Worm (Caenorhabditis elegans) whole organism, early embryonic: Measurements from ENCODE around the gene pgl-1.

Source experiments
- B0310.2 ChIP-seq: sonication (generic microtip); optimal IDR thresholded peaks from 2 replicates; lab custom pipeline; 2016; ENCODE audit warnings: mild to moderate bottlenecking, missing genetic modification characterization, missing compliant biosample characterization
- F13C5.2 ChIP-seq: sonication (generic microtip); optimal IDR thresholded peaks from 2 replicates; lab custom pipeline; 2017; ENCODE audit warnings: mild to moderate bottlenecking, missing genetic modification characterization, inconsistent platforms, missing compliant biosample characterization
- aly-1 ChIP-seq: sonication (generic microtip); optimal IDR thresholded peaks from 2 replicates; lab custom pipeline; 2016; ENCODE audit warnings: missing genetic modification characterization, missing compliant biosample characterization
- ama-1 ChIP-seq: fragments of 150-350 bp; optimal IDR thresholded peaks from 2 replicates; lab custom pipeline; 2014
- ceh-13 ChIP-seq: fragments of 200-800 bp; sonication (Bioruptor generic); optimal IDR thresholded peaks from 2 replicates; lab custom pipeline; 2018; ENCODE audit warnings: mild to moderate bottlenecking, missing genetic modification characterization, missing compliant biosample characterization
- ceh-36 ChIP-seq: sonication (generic microtip); optimal IDR thresholded peaks from 2 replicates; lab custom pipeline; 2016; ENCODE audit warnings: missing genetic modification characterization, inconsistent platforms, missing compliant biosample characterization
- ets-7 ChIP-seq: sonication (generic microtip); optimal IDR thresholded peaks from 2 replicates; lab custom pipeline; 2016; ENCODE audit warnings: missing genotype, missing genetic modification characterization, missing compliant biosample characterization
- flt-1 ChIP-seq: fragments of 200-800 bp; sonication (Bioruptor generic); IDR thresholded peaks from 2 replicates; pipeline ENCODE4 v1.3.6; 2022; ENCODE audit warnings: missing genetic modification characterization, missing compliant biosample characterization
- hmbx-1 ChIP-seq: sonication (generic microtip); optimal IDR thresholded peaks from 2 replicates; lab custom pipeline; 2016; ENCODE audit warnings: mild to moderate bottlenecking, missing genetic modification characterization, missing compliant biosample characterization
- hmg-4 ChIP-seq: fragments of 200-800 bp; sonication (Bioruptor generic); optimal IDR thresholded peaks from 2 replicates; lab custom pipeline; 2018; ENCODE audit warnings: mild to moderate bottlenecking, missing genetic modification characterization, missing compliant biosample characterization
- hnd-1 ChIP-seq: sonication (generic microtip); optimal IDR thresholded peaks from 2 replicates; lab custom pipeline; 2016; ENCODE audit warnings: missing genetic modification characterization, missing compliant biosample characterization
- pes-1 ChIP-seq: fragments of 200-800 bp; sonication (Bioruptor generic); IDR thresholded peaks from 2 replicates; pipeline ENCODE4 v1.3.6; 2022; ENCODE audit warnings: missing genetic modification reagents, missing genetic modification characterization, missing compliant biosample characterization
- scrt-1 ChIP-seq: fragments of 200-800 bp; sonication (Bioruptor generic); IDR thresholded peaks from 2 replicates; pipeline ENCODE4 v1.3.6; 2022; ENCODE audit warnings: missing genetic modification characterization, missing compliant biosample characterization
- sea-1 ChIP-seq: fragments of 200-800 bp; sonication (Bioruptor generic); conservative IDR thresholded peaks from 2 replicates; pipeline ENCODE4 v1.3.6; 2022; ENCODE audit warnings: missing genetic modification characterization, missing compliant biosample characterization
- tbx-11 ChIP-seq: fragments of 200-800 bp; sonication (Bioruptor generic); IDR thresholded peaks from 2 replicates; pipeline ENCODE4 v1.3.6; 2022; ENCODE audit warnings: missing genetic modification characterization, missing compliant biosample characterization
- tbx-37 ChIP-seq: fragments of 200-800 bp; sonication (Bioruptor generic); conservative IDR thresholded peaks from 2 replicates; pipeline ENCODE4 v1.3.6; 2022; ENCODE audit warnings: missing genetic modification reagents, missing genetic modification characterization, missing compliant biosample characterization
- tra-4 ChIP-seq: sonication (generic microtip); optimal IDR thresholded peaks from 2 replicates; lab custom pipeline; 2017; ENCODE audit warnings: missing genetic modification characterization, missing compliant biosample characterization

Gene pgl-1

DNA sequence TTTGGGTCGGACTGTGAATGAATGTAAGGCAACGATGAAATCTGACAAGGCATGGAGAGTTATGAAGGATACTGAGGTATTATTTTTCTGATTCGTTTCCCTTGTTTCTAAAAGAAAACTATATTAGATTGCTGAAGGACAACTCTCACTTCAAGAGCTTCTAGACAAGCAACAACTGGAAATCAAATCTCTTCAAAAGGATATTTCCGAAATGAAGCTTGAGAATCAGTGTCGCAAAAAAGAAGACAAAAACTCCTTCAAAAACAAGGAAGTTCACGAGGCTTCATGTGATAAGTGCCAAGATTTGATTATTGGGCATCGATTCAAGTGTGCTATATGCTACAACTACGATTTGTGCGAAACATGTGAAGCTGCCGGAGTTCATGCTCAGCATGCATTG lies 41.5 kb upstream of the pgl-1 start:
- TF ChIP-seq scrt-1 (GFP tag; lab: Robert Waterston, UW) (no peak), ets-7 (tag; lab: Kevin White, UChicago) (no peak), sea-1 (GFP tag; lab: Robert Waterston, UW) (no peak), aly-1 (tag; lab: Kevin White, UChicago) (no peak), hmg-4 (no peak), hmbx-1 (tag; lab: Kevin White, UChicago) (no peak), tbx-11 (no peak), B0310.2 (no peak), tra-4 (tag; lab: Kevin White, UChicago) (no peak), tbx-37 (GFP tag; lab: Robert Waterston, UW) (no peak), F13C5.2 (tag; lab: Kevin White, UChicago) (no peak)

- TF ChIP-seq pes-1 (GFP tag; lab: Robert Waterston, UW): no peak
- TF ChIP-seq flt-1: no peak
- no peak for TF ChIP-seq sea-1 (GFP tag; lab: Robert Waterston, UW)
- TF ChIP-seq tra-4 (tag; lab: Kevin White, UChicago): no peak
Measured at ce11 chrIV:7017123-7017674, 40.1 kb upstream of the pgl-1 start, which contains the start of gene gldi-4. TSS of gene gldi-4 (plus strand) at chrIV:7017624.

DNA sequence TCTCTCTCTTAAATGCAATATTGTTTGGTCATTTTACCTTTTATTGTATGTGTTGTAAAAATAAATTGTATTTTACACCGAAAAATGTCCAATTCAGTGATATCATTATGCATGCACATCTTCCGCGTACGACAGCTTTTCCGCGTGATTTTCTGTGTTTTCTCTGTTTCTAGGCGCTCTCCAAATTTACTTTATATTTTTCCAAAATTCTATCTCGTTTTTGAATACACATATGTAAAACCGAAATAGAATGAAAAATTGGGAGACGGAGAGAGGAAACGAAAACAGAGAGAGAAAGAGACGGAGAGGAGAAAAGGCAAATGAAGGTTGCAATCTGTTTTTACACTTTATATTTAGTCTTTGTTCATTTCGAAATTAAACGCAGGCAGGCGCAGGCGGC lies 39.4 kb upstream of the pgl-1 start:
- TF ChIP-seq scrt-1 (GFP tag; lab: Robert Waterston, UW) (no peak), F13C5.2 (tag; lab: Kevin White, UChicago) (no peak), ets-7 (tag; lab: Kevin White, UChicago) (no peak), hmbx-1 (tag; lab: Kevin White, UChicago) (no peak), tbx-11 (no peak), B0310.2 (no peak), ceh-13 (GFP tag; lab: Kevin White, UChicago) (no peak), aly-1 (tag; lab: Kevin White, UChicago) (no peak), ama-1 (no peak), tbx-37 (GFP tag; lab: Robert Waterston, UW) (no peak), sea-1 (GFP tag; lab: Robert Waterston, UW) (no peak), hnd-1 (tag; lab: Kevin White, UChicago) (no peak), pes-1 (GFP tag; lab: Robert Waterston, UW) (no peak), ceh-36 (no peak), hmg-4 (no peak), tra-4 (tag; lab: Kevin White, UChicago) (no peak), flt-1 (no peak)

ce11 chrIV:7012731-7013445 lies 35.8 kb upstream of the pgl-1 start:
- no peak for TF ChIP-seq hmg-4
- TF ChIP-seq tra-4 (tag; lab: Kevin White, UChicago): no peak
- TF ChIP-seq ceh-36: no peak
- no peak for TF ChIP-seq tbx-37 (GFP tag; lab: Robert Waterston, UW)
- TF ChIP-seq ets-7 (tag; lab: Kevin White, UChicago): no peak
- TF ChIP-seq hnd-1 (tag; lab: Kevin White, UChicago): no peak
- TF ChIP-seq ceh-13 (GFP tag; lab: Kevin White, UChicago): no peak
- no peak for TF ChIP-seq tbx-11
- no peak for TF ChIP-seq ama-1
- no peak for TF ChIP-seq flt-1
- no peak for TF ChIP-seq pes-1 (GFP tag; lab: Robert Waterston, UW)
- TF ChIP-seq sea-1 (GFP tag; lab: Robert Waterston, UW): no peak
- no peak for TF ChIP-seq hmbx-1 (tag; lab: Kevin White, UChicago)
- no peak for TF ChIP-seq F13C5.2 (tag; lab: Kevin White, UChicago)
- no peak for TF ChIP-seq scrt-1 (GFP tag; lab: Robert Waterston, UW)
- no peak for TF ChIP-seq aly-1 (tag; lab: Kevin White, UChicago)
- TF ChIP-seq B0310.2: no peak

DNA sequence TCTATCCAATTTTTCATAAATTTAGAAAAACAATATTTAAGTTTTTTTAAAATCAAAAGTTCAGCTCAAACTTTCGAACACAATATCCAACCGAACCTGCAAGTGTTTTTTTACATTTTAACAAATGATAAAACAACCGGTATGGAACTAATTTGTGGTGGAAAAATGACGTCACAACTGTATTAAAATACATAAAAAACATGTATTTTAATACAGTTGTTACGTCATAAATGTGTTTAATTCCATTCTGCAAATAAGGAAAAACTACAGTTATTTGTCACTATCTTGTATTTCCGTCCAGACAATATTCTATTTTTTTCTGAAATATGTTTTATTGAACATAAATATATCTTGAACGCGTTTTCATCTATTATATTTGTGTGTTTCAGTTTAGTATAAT lies 35.1 kb upstream of the pgl-1 start:
- TF ChIP-seq F13C5.2 (tag; lab: Kevin White, UChicago) (no peak), hmg-4 (no peak), tbx-11 (no peak), tra-4 (tag; lab: Kevin White, UChicago) (no peak), scrt-1 (GFP tag; lab: Robert Waterston, UW) (no peak), hnd-1 (tag; lab: Kevin White, UChicago) (no peak), ama-1 (no peak), ets-7 (tag; lab: Kevin White, UChicago) (no peak), tbx-37 (GFP tag; lab: Robert Waterston, UW) (no peak), hmbx-1 (tag; lab: Kevin White, UChicago) (no peak), sea-1 (GFP tag; lab: Robert Waterston, UW) (no peak), B0310.2 (no peak), aly-1 (tag; lab: Kevin White, UChicago) (no peak)

DNA sequence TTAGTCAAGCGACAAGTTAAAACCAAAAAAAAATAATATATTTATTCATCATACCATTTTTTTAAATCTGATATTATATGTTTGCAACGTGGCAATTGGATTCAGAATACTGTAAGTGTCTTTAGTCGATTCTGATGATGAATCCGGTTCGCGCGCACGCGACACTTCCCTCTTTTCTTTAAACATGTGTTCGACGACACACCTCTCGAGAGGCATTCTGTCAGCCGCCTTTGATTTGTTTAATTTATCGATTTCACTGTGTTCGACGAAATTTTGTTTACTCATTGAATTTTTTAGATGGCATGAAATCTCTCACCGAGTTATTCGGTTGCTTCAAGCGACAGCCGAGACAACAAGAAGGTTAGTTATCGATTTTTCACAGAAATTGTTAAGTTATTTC lies 34.6 kb upstream of the pgl-1 start, which contains the start of gene trxr-1:
Gene trxr-1, plus strand, starts transcription at position 227 of the 400 bp plus-strand sequence.
- TF ChIP-seq ceh-36 (no peak), tra-4 (tag; lab: Kevin White, UChicago) (no peak), ets-7 (tag; lab: Kevin White, UChicago) (no peak), hmg-4 (no peak), B0310.2 (no peak)

ce11 chrIV:7010835-7011234 lies 33.7 kb upstream of the pgl-1 start, which contains the start of gene C25A8.1:
TSS of gene C25A8.1 (plus strand) at chrIV:7011135.
- TF ChIP-seq F13C5.2 (tag; lab: Kevin White, UChicago): no peak
- TF ChIP-seq tra-4 (tag; lab: Kevin White, UChicago): no peak
- TF ChIP-seq scrt-1 (GFP tag; lab: Robert Waterston, UW): no peak
- TF ChIP-seq B0310.2: no peak
- TF ChIP-seq pes-1 (GFP tag; lab: Robert Waterston, UW): no peak
- no peak for TF ChIP-seq flt-1
- TF ChIP-seq tbx-11: no peak
- TF ChIP-seq sea-1 (GFP tag; lab: Robert Waterston, UW): no peak
- TF ChIP-seq hmbx-1 (tag; lab: Kevin White, UChicago): no peak
- no peak for TF ChIP-seq hnd-1 (tag; lab: Kevin White, UChicago)
- no peak for TF ChIP-seq aly-1 (tag; lab: Kevin White, UChicago)
- TF ChIP-seq hmg-4: no peak
- TF ChIP-seq ama-1: no peak
- no peak for TF ChIP-seq ets-7 (tag; lab: Kevin White, UChicago)
- TF ChIP-seq ceh-13 (GFP tag; lab: Kevin White, UChicago): no peak
- no peak for TF ChIP-seq tbx-37 (GFP tag; lab: Robert Waterston, UW)
- TF ChIP-seq ceh-36: no peak
